Worm (Caenorhabditis elegans): ENCODE results near the gene Y43F8A.2.

Y43F8A.2 gene

ce11 chrV:19370189-19370588 is 1.2 kb upstream of the Y43F8A.2 start, which contains the start of gene Y43F8A.1:
TSS of gene Y43F8A.1 (plus strand) at chrV:19370489.
- TF ChIP-seq Y22D7AL.16 (tag; optimal IDR thresholded peaks at IDR 0.05): no peak

DNA sequence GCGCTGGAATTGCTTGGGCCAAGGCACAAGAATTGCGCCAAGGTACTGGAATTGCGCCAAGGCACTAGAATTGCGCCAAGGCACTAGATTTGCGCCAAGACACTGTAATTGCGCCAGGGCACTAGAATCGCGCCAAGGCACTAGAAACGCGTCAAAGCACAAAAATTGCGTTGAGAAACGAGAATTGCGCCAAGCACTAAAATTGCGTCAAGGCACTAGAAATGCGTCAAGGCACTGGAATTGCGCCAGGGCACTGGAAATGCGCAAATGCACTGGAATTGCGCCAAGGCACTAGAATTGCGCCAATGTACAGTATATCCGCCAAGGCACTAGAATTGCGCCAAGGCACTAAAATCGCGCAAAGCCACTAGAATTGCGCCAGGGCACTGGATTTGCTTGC is 424 bp downstream of the Y43F8A.2 start:
- TF ChIP-seq pag-3 (tag; optimal IDR thresholded peaks at IDR 0.05; ENCODE audit: borderline replicate concordance) (peak; percentile 54), zip-5 (tag; optimal IDR thresholded peaks at IDR 0.05) (no peak), ceh-24 (tag; optimal IDR thresholded peaks at IDR 0.05) (peak; percentile 10), ref-2 (tag; optimal IDR thresholded peaks at IDR 0.05) (no peak)

DNA sequence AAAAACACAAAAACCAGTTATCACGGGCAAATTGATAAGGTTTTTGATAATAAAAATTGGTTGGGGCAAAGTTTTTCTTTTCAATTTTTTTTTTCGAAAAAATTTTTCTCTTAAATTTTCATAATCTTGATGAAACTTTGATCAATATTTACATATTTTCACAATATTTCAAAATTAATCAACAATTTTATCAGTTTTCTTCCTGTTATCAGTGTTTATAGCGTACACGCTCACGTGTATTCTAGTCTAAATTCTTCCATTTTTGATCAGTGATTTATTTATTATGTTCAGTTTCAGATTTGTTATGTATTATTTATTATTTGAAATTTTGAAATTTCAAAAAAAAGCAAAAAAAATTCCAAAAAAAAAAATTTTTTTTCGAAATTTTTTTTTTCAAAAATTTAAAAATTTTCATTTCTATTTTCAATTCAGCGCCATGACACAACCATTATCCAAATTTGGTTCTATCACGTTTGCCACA is 5.7 kb downstream of the Y43F8A.2 start, which contains the start of gene nceh-1:
nceh-1 (plus strand) TSS at position 431 of the 481 bp plus-strand sequence.
- TF ChIP-seq mec-3 (tag; optimal IDR thresholded peaks at IDR 0.05; ENCODE audit: borderline replicate concordance) (no peak), ceh-14 (tag; optimal IDR thresholded peaks at IDR 0.05) (no peak), F13H6.1 (tag; optimal IDR thresholded peaks at IDR 0.05) (no peak), fkh-6 (tag; optimal IDR thresholded peaks at IDR 0.05) (no peak), ceh-18 (tag; optimal IDR thresholded peaks at IDR 0.05) (no peak), elt-2 (tag; optimal IDR thresholded peaks at IDR 0.05) (peak; percentile 37), ref-2 (tag; optimal IDR thresholded peaks at IDR 0.05) (no peak), nhr-11 (tag; optimal IDR thresholded peaks at IDR 0.05) (no peak)

DNA sequence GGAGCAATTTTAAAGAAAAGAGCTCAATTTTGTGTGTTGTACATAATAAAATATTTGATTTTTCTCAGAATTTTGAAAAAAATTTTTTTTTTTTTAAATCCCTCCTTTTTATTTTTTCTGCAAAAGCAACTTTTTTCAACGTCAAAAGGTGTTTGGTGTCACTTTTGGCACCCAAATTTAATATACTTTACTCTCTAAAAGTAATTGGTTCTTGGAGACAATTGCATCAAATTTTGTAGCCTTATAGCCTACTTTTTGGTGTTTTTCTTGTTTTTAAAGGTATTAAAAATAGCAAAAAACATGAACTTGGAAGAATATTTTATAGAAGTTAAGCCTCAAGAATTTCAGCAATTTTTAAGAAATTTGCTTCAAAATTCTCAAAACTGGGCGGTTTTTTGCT is 9.6 kb downstream of the Y43F8A.2 start, which contains the start of gene srw-84:
srw-84 (plus strand) TSS at position 301 of the 400 bp plus-strand sequence.
- TF ChIP-seq sox-4 (tag; optimal IDR thresholded peaks at IDR 0.05): no peak
- TF ChIP-seq hlh-15 (tag; optimal IDR thresholded peaks at IDR 0.05): no peak
- TF ChIP-seq hlh-8 (tag; optimal IDR thresholded peaks at IDR 0.05): no peak
- TF ChIP-seq pag-3 (tag; optimal IDR thresholded peaks at IDR 0.05; ENCODE audit: borderline replicate concordance): no peak
- TF ChIP-seq fkh-6 (tag; optimal IDR thresholded peaks at IDR 0.05): no peak
- no peak for TF ChIP-seq ama-1 (optimal IDR thresholded peaks at IDR 0.05)
- TF ChIP-seq unc-3 (GFP tag; conservative IDR thresholded peaks at IDR 0.05): no peak
- no peak for TF ChIP-seq unc-3 (tag; optimal IDR thresholded peaks at IDR 0.05)

ce11 chrV:19390029-19390428 is 18.7 kb downstream of the Y43F8A.2 start, which contains the start of gene slcr-46.2:
TSS of gene slcr-46.2 (minus strand) at chrV:19390129.
- TF ChIP-seq elt-4 (tag; optimal IDR thresholded peaks at IDR 0.05) (no peak), sdc-2 (tag; optimal IDR thresholded peaks at IDR 0.05) (no peak), ceh-19 (GFP tag; optimal IDR thresholded peaks at IDR 0.05) (no peak), nhr-232 (tag; optimal IDR thresholded peaks at IDR 0.05) (no peak), pha-4 (tag; optimal IDR thresholded peaks at IDR 0.05) (no peak), dmd-4 (tag; optimal IDR thresholded peaks at IDR 0.05; ENCODE audit: borderline replicate concordance) (no peak), pat-9 (tag; optimal IDR thresholded peaks at IDR 0.05) (no peak), sox-2 (GFP tag; IDR thresholded peaks at IDR 0.05) (no peak)

- TF ChIP-seq fkh-10 (GFP tag; optimal IDR thresholded peaks at IDR 0.05) (no peak), sdc-2 (tag; optimal IDR thresholded peaks at IDR 0.05) (no peak), ceh-14 (tag; optimal IDR thresholded peaks at IDR 0.05) (peak; percentile 16), pha-2 (tag; optimal IDR thresholded peaks at IDR 0.05) (peak; percentile 58), fax-1 (tag; optimal IDR thresholded peaks at IDR 0.05) (no peak), dve-1 (tag; optimal IDR thresholded peaks at IDR 0.05) (no peak), ceh-34 (tag; optimal IDR thresholded peaks at IDR 0.05) (no peak), sox-4 (tag; optimal IDR thresholded peaks at IDR 0.05) (no peak)
Observed at ce11 chrV:19391242-19391641, 19.9 kb downstream of the Y43F8A.2 start.

DNA sequence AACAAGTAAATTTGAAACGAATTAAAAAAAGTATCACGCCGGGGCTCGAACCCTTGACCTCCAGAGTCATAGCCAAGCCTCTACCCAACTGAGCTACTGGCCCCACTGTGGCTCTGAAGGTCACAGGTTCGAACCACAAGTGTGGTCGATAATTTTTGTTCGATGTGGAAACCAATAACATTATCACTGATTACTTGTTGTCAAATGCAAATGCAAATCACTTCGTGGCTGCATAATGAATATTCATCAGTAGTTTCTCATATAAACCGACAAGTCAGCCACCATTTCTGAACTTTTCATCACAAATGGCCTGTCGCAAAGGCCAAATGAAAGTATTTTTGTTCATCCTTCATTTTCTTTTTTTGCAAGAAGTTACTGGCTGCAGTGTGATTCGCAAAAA is 23.4 kb downstream of the Y43F8A.2 start, which contains the start of gene C25F9.8:
C25F9.8 (plus strand) TSS at position 301 of the 400 bp plus-strand sequence.
- TF ChIP-seq ceh-48 (tag; optimal IDR thresholded peaks at IDR 0.05) (no peak), lin-11 (tag; optimal IDR thresholded peaks at IDR 0.05) (no peak), che-1 (tag; optimal IDR thresholded peaks at IDR 0.05) (no peak), C38D4.7 (GFP tag; optimal IDR thresholded peaks at IDR 0.05) (no peak), nfya-1 (tag; optimal IDR thresholded peaks at IDR 0.05) (no peak), lim-6 (tag; optimal IDR thresholded peaks at IDR 0.05) (no peak), unc-3 (GFP tag; conservative IDR thresholded peaks at IDR 0.05) (no peak), unc-3 (tag; optimal IDR thresholded peaks at IDR 0.05) (no peak), nhr-11 (tag; optimal IDR thresholded peaks at IDR 0.05) (no peak), pax-1 (tag; optimal IDR thresholded peaks at IDR 0.05) (no peak), tbx-2 (tag; optimal IDR thresholded peaks at IDR 0.05) (no peak), zip-5 (tag; optimal IDR thresholded peaks at IDR 0.05) (no peak), hlh-8 (tag; optimal IDR thresholded peaks at IDR 0.05) (no peak), ref-2 (tag; optimal IDR thresholded peaks at IDR 0.05) (no peak), ets-4 (tag; optimal IDR thresholded peaks at IDR 0.05) (no peak), hlh-13 (GFP tag; optimal IDR thresholded peaks at IDR 0.05) (no peak)

Measured in whole organism, late embryonic.